Worm (Caenorhabditis elegans) whole organism, late embryonic: ENCODE measurements around the gene ugt-56.

Experiments
- C08G9.2 ChIP-seq: sonication (generic microtip); optimal IDR thresholded peaks from 2 replicates; lab custom pipeline; 2016; ENCODE audit warnings: mild to moderate bottlenecking, missing genetic modification characterization, moderate library complexity, missing compliant biosample characterization
- K02D7.2 ChIP-seq: sonication (generic microtip); optimal IDR thresholded peaks from 2 replicates; lab custom pipeline; 2017; ENCODE audit warnings: mild to moderate bottlenecking, missing genetic modification characterization, missing compliant biosample characterization
- K09A11.1 ChIP-seq: sonication (generic microtip); optimal IDR thresholded peaks from 2 replicates; lab custom pipeline; 2017; ENCODE audit warnings: antibody characterized with exemption, mild to moderate bottlenecking, missing genetic modification characterization, missing compliant biosample characterization; ENCODE audit not compliant: insufficient read depth
- T23F11.4 ChIP-seq: fragments of 200-800 bp; sonication (Bioruptor generic); optimal IDR thresholded peaks from 2 replicates; lab custom pipeline; 2018; ENCODE audit warnings: mild to moderate bottlenecking, missing genetic modification characterization, missing compliant biosample characterization
- Y22D7AL.16 ChIP-seq: sonication (generic microtip); optimal IDR thresholded peaks from 2 replicates; lab custom pipeline; 2016; ENCODE audit warnings: missing genetic modification characterization, missing compliant biosample characterization
- ahr-1 ChIP-seq: sonication (generic microtip); optimal IDR thresholded peaks from 2 replicates; lab custom pipeline; 2016; ENCODE audit warnings: missing genetic modification characterization, missing compliant biosample characterization
- ama-1 ChIP-seq: fragments of 150-350 bp; optimal IDR thresholded peaks from 2 replicates; lab custom pipeline; 2014
- ceh-19 ChIP-seq: fragments of 200-800 bp; sonication (Bioruptor generic); optimal IDR thresholded peaks from 2 replicates; lab custom pipeline; 2018; ENCODE audit warnings: mild to moderate bottlenecking, missing genetic modification characterization, missing compliant biosample characterization
- ceh-2 ChIP-seq: sonication (generic microtip); optimal IDR thresholded peaks from 2 replicates; lab custom pipeline; 2016; ENCODE audit warnings: missing genotype, missing genetic modification characterization, missing compliant biosample characterization
- ceh-22 ChIP-seq: sonication (generic microtip); optimal IDR thresholded peaks from 2 replicates; lab custom pipeline; 2017; ENCODE audit warnings: missing biosample characterization, missing genetic modification characterization
- ceh-30 ChIP-seq: fragments of 150-350 bp; optimal IDR thresholded peaks from 2 replicates; lab custom pipeline; 2014; ENCODE audit warnings: missing biosample characterization, missing genetic modification characterization
- ceh-31 ChIP-seq: sonication (generic microtip); optimal IDR thresholded peaks from 2 replicates; lab custom pipeline; 2016; ENCODE audit warnings: missing genetic modification characterization, missing compliant biosample characterization
- ceh-34 ChIP-seq: sonication (generic microtip); optimal IDR thresholded peaks from 2 replicates; lab custom pipeline; 2016; ENCODE audit warnings: mild to moderate bottlenecking, missing genetic modification characterization, missing compliant biosample characterization
- ceh-45 ChIP-seq: fragments of 200-800 bp; sonication (Bioruptor generic); IDR thresholded peaks from 2 replicates; pipeline ENCODE4 v1.3.6; 2022; ENCODE audit warnings: missing genetic modification reagents, missing genetic modification characterization, missing compliant biosample characterization
- ceh-48 ChIP-seq: sonication (generic microtip); optimal IDR thresholded peaks from 2 replicates; lab custom pipeline; 2016; ENCODE audit warnings: missing genetic modification characterization, inconsistent platforms, missing compliant biosample characterization
- ceh-6 ChIP-seq: fragments of 200-800 bp; sonication (Bioruptor generic); optimal IDR thresholded peaks from 2 replicates; lab custom pipeline; 2018; ENCODE audit warnings: mild to moderate bottlenecking, missing genetic modification characterization, missing compliant biosample characterization
- ceh-9 ChIP-seq: sonication (generic microtip); optimal IDR thresholded peaks from 2 replicates; lab custom pipeline; 2016; ENCODE audit warnings: mild to moderate bottlenecking, missing genetic modification characterization, inconsistent platforms, missing compliant biosample characterization
- dmd-4 ChIP-seq: sonication (generic microtip); optimal IDR thresholded peaks from 2 replicates; lab custom pipeline; 2016; ENCODE audit warnings: borderline replicate concordance, missing genetic modification characterization, missing compliant biosample characterization
- dve-1 ChIP-seq: sonication (generic microtip); optimal IDR thresholded peaks from 2 replicates; lab custom pipeline; 2017; ENCODE audit warnings: antibody characterized with exemption, mild to moderate bottlenecking, missing genetic modification characterization, missing compliant biosample characterization
- elt-2 ChIP-seq: sonication (generic microtip); optimal IDR thresholded peaks from 2 replicates; lab custom pipeline; 2016; ENCODE audit warnings: missing genetic modification reagents, missing genetic modification characterization, missing compliant biosample characterization
- eyg-1 ChIP-seq: sonication (generic microtip); optimal IDR thresholded peaks from 2 replicates; lab custom pipeline; 2016; ENCODE audit warnings: missing genotype, missing genetic modification characterization, missing compliant biosample characterization
- fax-1 ChIP-seq: sonication (generic microtip); optimal IDR thresholded peaks from 2 replicates; lab custom pipeline; 2016; ENCODE audit warnings: missing genotype, missing genetic modification characterization, missing compliant biosample characterization
- fkh-6 ChIP-seq: sonication (generic microtip); optimal IDR thresholded peaks from 2 replicates; lab custom pipeline; 2016; ENCODE audit warnings: missing genetic modification characterization, missing compliant biosample characterization
- hlh-6 ChIP-seq: sonication (generic microtip); optimal IDR thresholded peaks from 2 replicates; lab custom pipeline; 2016; ENCODE audit warnings: missing genotype, missing genetic modification characterization, missing compliant biosample characterization
- hlh-8 ChIP-seq: sonication (generic microtip); optimal IDR thresholded peaks from 2 replicates; lab custom pipeline; 2016; ENCODE audit warnings: missing genotype, missing genetic modification characterization, missing compliant biosample characterization
- lin-11 ChIP-seq: fragments of 200-800 bp; sonication (Bioruptor generic); optimal IDR thresholded peaks from 2 replicates; lab custom pipeline; 2018; ENCODE audit warnings: mild to moderate bottlenecking, missing genetic modification characterization, missing compliant biosample characterization
- nfya-1 ChIP-seq: sonication (generic microtip); optimal IDR thresholded peaks from 2 replicates; lab custom pipeline; 2017; ENCODE audit warnings: missing genetic modification characterization, mild to moderate bottlenecking, missing compliant biosample characterization, antibody characterized with exemption, moderate library complexity
- nhr-11 ChIP-seq: fragments of 150-350 bp; optimal IDR thresholded peaks from 2 replicates; lab custom pipeline; 2014; ENCODE audit warnings: missing biosample characterization, missing genetic modification characterization
- nhr-232 ChIP-seq: sonication (generic microtip); optimal IDR thresholded peaks from 2 replicates; lab custom pipeline; 2016; ENCODE audit warnings: missing genetic modification characterization, missing compliant biosample characterization
- npax-4 ChIP-seq: sonication (generic microtip); optimal IDR thresholded peaks from 2 replicates; lab custom pipeline; 2016; ENCODE audit warnings: missing genetic modification characterization, missing compliant biosample characterization
- odd-2 ChIP-seq: sonication (generic microtip); optimal IDR thresholded peaks from 2 replicates; lab custom pipeline; 2017; ENCODE audit warnings: antibody characterized with exemption, mild to moderate bottlenecking, missing genetic modification characterization, missing compliant biosample characterization
- pag-3 ChIP-seq: sonication (generic microtip); optimal IDR thresholded peaks from 2 replicates; lab custom pipeline; 2016; ENCODE audit warnings: missing compliant biosample characterization, missing genetic modification characterization, borderline replicate concordance
- pat-9 ChIP-seq: fragments of 200-800 bp; sonication (Bioruptor generic); optimal IDR thresholded peaks from 2 replicates; lab custom pipeline; 2018; ENCODE audit warnings: mild to moderate bottlenecking, missing genetic modification characterization, moderate library complexity, missing compliant biosample characterization
- pax-1 ChIP-seq: fragments of 150-350 bp; optimal IDR thresholded peaks from 2 replicates; lab custom pipeline; 2014; ENCODE audit warnings: missing biosample characterization, missing genetic modification characterization
- pha-2 ChIP-seq: sonication (generic microtip); optimal IDR thresholded peaks from 2 replicates; lab custom pipeline; 2017; ENCODE audit warnings: mild to moderate bottlenecking, missing genetic modification characterization, missing compliant biosample characterization
- pha-4 ChIP-seq: fragments of 150-350 bp; optimal IDR thresholded peaks from 2 replicates; lab custom pipeline; 2018; ENCODE audit warnings: missing biosample characterization, missing genetic modification reagents, missing genetic modification characterization
- pros-1 ChIP-seq: fragments of 150-350 bp; optimal IDR thresholded peaks from 2 replicates; lab custom pipeline; 2014; ENCODE audit warnings: missing biosample characterization, missing genetic modification reagents, missing genetic modification characterization
- rnt-1 ChIP-seq: sonication (generic microtip); optimal IDR thresholded peaks from 2 replicates; lab custom pipeline; 2016; ENCODE audit warnings: missing genetic modification characterization, missing compliant biosample characterization
- sdc-2 ChIP-seq: sonication (generic microtip); optimal IDR thresholded peaks from 2 replicates; lab custom pipeline; 2016; ENCODE audit warnings: missing genotype, missing genetic modification characterization, missing compliant biosample characterization
- sox-4 ChIP-seq: sonication (generic microtip); optimal IDR thresholded peaks from 2 replicates; lab custom pipeline; 2017; ENCODE audit warnings: mild to moderate bottlenecking, missing genetic modification characterization, inconsistent platforms, missing compliant biosample characterization
- syd-9 ChIP-seq: sonication (generic microtip); optimal IDR thresholded peaks from 2 replicates; lab custom pipeline; 2016; ENCODE audit warnings: mild to moderate bottlenecking, missing genetic modification characterization, moderate library complexity, missing compliant biosample characterization
- tbx-2 ChIP-seq: sonication (generic microtip); optimal IDR thresholded peaks from 2 replicates; lab custom pipeline; 2016; ENCODE audit warnings: missing genetic modification characterization, missing compliant biosample characterization
- tbx-7 ChIP-seq: sonication (generic microtip); optimal IDR thresholded peaks from 2 replicates; lab custom pipeline; 2016; ENCODE audit warnings: missing genotype, missing genetic modification characterization, missing compliant biosample characterization
- ttx-3 ChIP-seq: sonication (generic microtip); optimal IDR thresholded peaks from 2 replicates; lab custom pipeline; 2016; ENCODE audit warnings: missing genetic modification reagents, missing genetic modification characterization, missing compliant biosample characterization
- unc-86 ChIP-seq: sonication (generic microtip); optimal IDR thresholded peaks from 2 replicates; lab custom pipeline; 2016; ENCODE audit warnings: missing genetic modification characterization, missing compliant biosample characterization
- zip-5 ChIP-seq: sonication (generic microtip); optimal IDR thresholded peaks from 2 replicates; lab custom pipeline; 2016; ENCODE audit warnings: missing genetic modification characterization, missing compliant biosample characterization

Gene ugt-56

ce11 chrV:12291587-12291986, 32.8 kb downstream of the ugt-56 start, which contains the start of the genes srpa-68 and srh-16 (continued):
- peak; percentile 38 for TF ChIP-seq syd-9 (tag; lab: Kevin White, UChicago)
- TF ChIP-seq dve-1 (tag; lab: Kevin White, UChicago), result no peak
- TF ChIP-seq eyg-1 (tag; lab: Kevin White, UChicago), result peak; percentile 29
- TF ChIP-seq rnt-1 (tag; lab: Kevin White, UChicago), result peak; percentile 79
- peak; percentile 51 for TF ChIP-seq pat-9 (tag; lab: Kevin White, UChicago)
- peak; percentile 54 for TF ChIP-seq ceh-2 (tag; lab: Kevin White, UChicago)
- peak; percentile 65 for TF ChIP-seq tbx-2 (tag; lab: Kevin White, UChicago)
- no peak for TF ChIP-seq pag-3 (tag; lab: Kevin White, UChicago)
- peak; percentile 76 for TF ChIP-seq nfya-1 (tag; lab: Kevin White, UChicago)
- TF ChIP-seq sdc-2 (tag; lab: Kevin White, UChicago), result no peak
- no peak for TF ChIP-seq ceh-9 (tag; lab: Kevin White, UChicago)
- peak; percentile 65 for TF ChIP-seq pha-2
- TF ChIP-seq pros-1 (tag; lab: Kevin White, UChicago), result no peak
- peak; percentile 79 for TF ChIP-seq elt-2 (tag; lab: Kevin White, UChicago)
- TF ChIP-seq pha-4 (tag; lab: Kevin White, UChicago), result no peak
- no peak for TF ChIP-seq nhr-232 (tag; lab: Kevin White, UChicago)
- peak; percentile 15 for TF ChIP-seq ahr-1 (tag; lab: Kevin White, UChicago)
- no peak for TF ChIP-seq ama-1 (lab: Kevin White, UChicago)
- TF ChIP-seq ceh-19 (GFP tag; lab: Kevin White, UChicago), result no peak
- TF ChIP-seq ttx-3 (tag; lab: Kevin White, UChicago), result peak; percentile 68
- no peak for TF ChIP-seq fax-1 (tag; lab: Kevin White, UChicago)
- peak; percentile 43 for TF ChIP-seq lin-11 (tag; lab: Kevin White, UChicago)
- peak; percentile 59; the same call in 1 of the 2 replicates for TF ChIP-seq ceh-45 (GFP tag; lab: Robert Waterston, UW)
- TF ChIP-seq dmd-4 (tag; lab: Kevin White, UChicago), result no peak
- TF ChIP-seq K09A11.1, result peak; percentile 52
- peak; percentile 33 for TF ChIP-seq Y22D7AL.16 (tag; lab: Kevin White, UChicago)
- peak; percentile 14 for TF ChIP-seq zip-5 (tag; lab: Kevin White, UChicago)
- TF ChIP-seq unc-86 (tag; lab: Kevin White, UChicago), result peak; percentile 63
- peak; percentile 72 for TF ChIP-seq ceh-30 (tag; lab: Kevin White, UChicago)
- TF ChIP-seq npax-4 (tag; lab: Kevin White, UChicago), result peak; percentile 33
- peak; percentile 62 for TF ChIP-seq ceh-48 (tag; lab: Kevin White, UChicago)
- peak; percentile 60 for TF ChIP-seq odd-2 (tag; lab: Kevin White, UChicago)
- TF ChIP-seq fkh-6 (tag; lab: Kevin White, UChicago), result peak; percentile 60
- TF ChIP-seq C08G9.2 (tag; lab: Kevin White, UChicago), result peak; percentile 33
- TF ChIP-seq sox-4, result peak; percentile 45
- TF ChIP-seq hlh-8, result no peak
- TF ChIP-seq T23F11.4 (GFP tag; lab: Kevin White, UChicago), result no peak
- peak; percentile 42 for TF ChIP-seq ceh-31 (tag; lab: Kevin White, UChicago)
- no peak for TF ChIP-seq pax-1 (tag; lab: Kevin White, UChicago)
- no peak for TF ChIP-seq hlh-6 (tag; lab: Kevin White, UChicago)
- peak; percentile 42 for TF ChIP-seq K02D7.2
- no peak for TF ChIP-seq tbx-7 (tag; lab: Kevin White, UChicago)
- no peak for TF ChIP-seq ceh-22 (tag; lab: Kevin White, UChicago)
- TF ChIP-seq ceh-34, result peak; percentile 58
- no peak for TF ChIP-seq ceh-6 (GFP tag; lab: Kevin White, UChicago)
- TF ChIP-seq nhr-11 (tag; lab: Kevin White, UChicago), result no peak
